Worm (Caenorhabditis elegans) whole organism, L2 larva: ENCODE measurements around the gene vgln-1.
A peak's percentile ranks its signal among the peaks of the same experiment; 100 is the strongest.

ENCODE experiments used
- C34F6.9 ChIP-seq: fragments of 150-350 bp; optimal IDR thresholded peaks from 2 replicates; lab custom pipeline; 2014; ENCODE audit warnings: missing biosample characterization, missing genetic modification characterization
- F13H6.1 ChIP-seq: sonication (generic microtip); optimal IDR thresholded peaks from 2 replicates; lab custom pipeline; 2016; ENCODE audit warnings: missing genetic modification characterization, missing compliant biosample characterization
- R02D3.7 ChIP-seq: fragments of 150-350 bp; optimal IDR thresholded peaks from 2 replicates; lab custom pipeline; 2014; ENCODE audit warnings: missing biosample characterization, missing genetic modification characterization
- Y55F3AM.14 ChIP-seq: fragments of 200-800 bp; sonication (Bioruptor generic); optimal IDR thresholded peaks from 2 replicates; lab custom pipeline; 2018; ENCODE audit warnings: mild to moderate bottlenecking, missing genetic modification characterization, missing compliant biosample characterization
- ZK546.5 ChIP-seq: sonication (generic microtip); optimal IDR thresholded peaks from 2 replicates; lab custom pipeline; 2017; ENCODE audit warnings: missing biosample characterization, missing genetic modification characterization
- alr-1 ChIP-seq: fragments of 150-350 bp; optimal IDR thresholded peaks from 2 replicates; lab custom pipeline; 2014; ENCODE audit warnings: missing biosample characterization, missing genetic modification characterization
- aly-2 ChIP-seq: fragments of 150-350 bp; optimal IDR thresholded peaks from 2 replicates; lab custom pipeline; 2014; ENCODE audit warnings: missing biosample characterization, missing genetic modification characterization
- ama-1 ChIP-seq: fragments of 150-350 bp; optimal IDR thresholded peaks from 2 replicates; lab custom pipeline; 2018; ENCODE audit warnings: inconsistent platforms
- blmp-1 ChIP-seq: sonication (generic microtip); optimal IDR thresholded peaks from 2 replicates; lab custom pipeline; 2017; ENCODE audit warnings: missing genetic modification characterization, mild to moderate bottlenecking, missing compliant biosample characterization, antibody characterized with exemption, moderate library complexity; ENCODE audit not compliant: insufficient read depth
- ceh-16 ChIP-seq: fragments of 150-350 bp; optimal IDR thresholded peaks from 2 replicates; lab custom pipeline; 2014; ENCODE audit warnings: missing biosample characterization, missing genetic modification characterization
- ceh-82 ChIP-seq: fragments of 150-350 bp; optimal IDR thresholded peaks from 2 replicates; lab custom pipeline; 2014; ENCODE audit warnings: missing biosample characterization, missing genetic modification characterization
- crh-2 ChIP-seq: sonication (generic microtip); optimal IDR thresholded peaks from 2 replicates; lab custom pipeline; 2017; ENCODE audit warnings: missing biosample characterization, missing genetic modification characterization
- dmd-4 ChIP-seq: sonication (generic microtip); optimal IDR thresholded peaks from 2 replicates; lab custom pipeline; 2017; ENCODE audit warnings: missing biosample characterization, missing genetic modification characterization
- egl-27 ChIP-seq: sonication (generic microtip); optimal IDR thresholded peaks from 3 replicates; lab custom pipeline; 2017; ENCODE audit warnings: missing biosample characterization, missing genetic modification reagents, missing genetic modification characterization
- elt-1 ChIP-seq: fragments of 150-350 bp; optimal IDR thresholded peaks from 2 replicates; lab custom pipeline; 2014; ENCODE audit warnings: missing biosample characterization, missing genetic modification characterization
- elt-3 ChIP-seq: sonication (generic microtip); optimal IDR thresholded peaks from 2 replicates; lab custom pipeline; 2017; ENCODE audit warnings: missing biosample characterization, missing genetic modification characterization
- fos-1 ChIP-seq: fragments of 150-350 bp; optimal IDR thresholded peaks from 2 replicates; lab custom pipeline; 2014; ENCODE audit warnings: missing biosample characterization, missing genetic modification characterization
- gmeb-1 ChIP-seq: fragments of 150-350 bp; optimal IDR thresholded peaks from 2 replicates; lab custom pipeline; 2014; ENCODE audit warnings: missing biosample characterization, missing genetic modification characterization
- lin-11 ChIP-seq: fragments of 150-350 bp; sonication (generic microtip); optimal IDR thresholded peaks from 2 replicates; lab custom pipeline; 2014; ENCODE audit warnings: missing biosample characterization, missing genetic modification characterization, inconsistent platforms, mixed read lengths
- lin-13 ChIP-seq: fragments of 150-350 bp; optimal IDR thresholded peaks from 2 replicates; lab custom pipeline; 2014; ENCODE audit warnings: missing biosample characterization, missing genetic modification reagents, missing genetic modification characterization
- lin-39 ChIP-seq: fragments of 150-350 bp; optimal IDR thresholded peaks from 2 replicates; lab custom pipeline; 2014; ENCODE audit warnings: missing biosample characterization, missing genetic modification reagents, missing genetic modification characterization
- lsy-2 ChIP-seq, 2 experiments: fragments of 150-350 bp in 1 of 2; sonication (generic microtip) in 1 of 2; optimal IDR thresholded peaks; 2 replicates each; lab custom pipeline; 2014 to 2017; ENCODE audit warnings: missing biosample characterization in 2 of 2, missing genetic modification characterization in 2 of 2
- mab-5 ChIP-seq: fragments of 150-350 bp; optimal IDR thresholded peaks from 2 replicates; lab custom pipeline; 2014; ENCODE audit warnings: missing biosample characterization, missing genetic modification characterization
- mbf-1 ChIP-seq: sonication (generic microtip); optimal IDR thresholded peaks from 2 replicates; lab custom pipeline; 2017; ENCODE audit warnings: missing biosample characterization, missing genetic modification characterization
- mdl-1 ChIP-seq, 2 experiments: fragments of 150-350 bp in 1 of 2; sonication (generic microtip) in 1 of 2; optimal IDR thresholded peaks; 2 replicates each; lab custom pipeline; 2017; ENCODE audit warnings: missing biosample characterization in 2 of 2, missing genetic modification characterization in 2 of 2
- nhr-10 ChIP-seq: sonication (generic microtip); optimal IDR thresholded peaks from 2 replicates; lab custom pipeline; 2017; ENCODE audit warnings: missing biosample characterization, missing genetic modification characterization
- nhr-11 ChIP-seq: fragments of 150-350 bp; optimal IDR thresholded peaks from 2 replicates; lab custom pipeline; 2014; ENCODE audit warnings: missing biosample characterization, missing genetic modification characterization
- nhr-12 ChIP-seq: fragments of 150-350 bp; optimal IDR thresholded peaks from 2 replicates; lab custom pipeline; 2014; ENCODE audit warnings: missing biosample characterization, missing genetic modification characterization
- nhr-129 ChIP-seq: fragments of 150-350 bp; optimal IDR thresholded peaks from 2 replicates; lab custom pipeline; 2014; ENCODE audit warnings: missing biosample characterization, missing genetic modification characterization
- nhr-21 ChIP-seq: fragments of 150-350 bp; optimal IDR thresholded peaks from 2 replicates; lab custom pipeline; 2014; ENCODE audit warnings: missing biosample characterization, missing genetic modification characterization
- nhr-23 ChIP-seq: fragments of 150-350 bp; optimal IDR thresholded peaks from 2 replicates; lab custom pipeline; 2014; ENCODE audit warnings: missing biosample characterization, missing genetic modification reagents, missing genetic modification characterization
- nhr-237 ChIP-seq: fragments of 150-350 bp; optimal IDR thresholded peaks from 2 replicates; lab custom pipeline; 2014; ENCODE audit warnings: missing biosample characterization, missing genetic modification characterization
- nhr-25 ChIP-seq: fragments of 150-350 bp; sonication (generic microtip); optimal IDR thresholded peaks from 3 replicates; lab custom pipeline; 2014; ENCODE audit warnings: missing biosample characterization, missing genetic modification characterization
- nhr-6 ChIP-seq: fragments of 150-350 bp; optimal IDR thresholded peaks from 2 replicates; lab custom pipeline; 2014; ENCODE audit warnings: missing biosample characterization, missing genetic modification characterization
- nhr-77 ChIP-seq: fragments of 150-350 bp; optimal IDR thresholded peaks from 2 replicates; lab custom pipeline; 2014; ENCODE audit warnings: missing biosample characterization, missing genetic modification characterization
- peb-1 ChIP-seq: fragments of 150-350 bp; optimal IDR thresholded peaks from 2 replicates; lab custom pipeline; 2014; ENCODE audit warnings: missing biosample characterization, missing genetic modification characterization
- sem-4 ChIP-seq: fragments of 150-350 bp; optimal IDR thresholded peaks from 2 replicates; lab custom pipeline; 2014; ENCODE audit warnings: missing biosample characterization, missing genetic modification reagents, missing genetic modification characterization
- skn-1 ChIP-seq: sonication (generic microtip); optimal IDR thresholded peaks from 2 replicates; lab custom pipeline; 2017; ENCODE audit warnings: missing biosample characterization, missing genetic modification characterization
- sma-3 ChIP-seq: sonication (generic microtip); optimal IDR thresholded peaks from 2 replicates; lab custom pipeline; 2016; ENCODE audit warnings: missing genetic modification reagents, missing genetic modification characterization, missing compliant biosample characterization
- sma-9 ChIP-seq, 2 experiments: fragments of 150-350 bp in 1 of 2; sonication (generic microtip) in 1 of 2; optimal IDR thresholded peaks; 2 replicates each; lab custom pipeline; 2014 to 2016; ENCODE audit warnings: missing genetic modification characterization in 2 of 2, mild to moderate bottlenecking in 1 of 2, missing biosample characterization in 1 of 2, missing compliant biosample characterization in 1 of 2, missing genetic modification reagents in 1 of 2, moderate library complexity in 1 of 2
- snpc-4 ChIP-seq: fragments of 150-350 bp; optimal IDR thresholded peaks from 2 replicates; lab custom pipeline; 2014; ENCODE audit warnings: missing biosample characterization, missing genetic modification characterization
- unc-39 ChIP-seq: fragments of 150-350 bp; optimal IDR thresholded peaks from 2 replicates; lab custom pipeline; 2014; ENCODE audit warnings: missing biosample characterization, missing genetic modification characterization
- unc-55 ChIP-seq: fragments of 150-350 bp; sonication (generic microtip); optimal IDR thresholded peaks from 3 replicates; lab custom pipeline; 2014; ENCODE audit warnings: missing biosample characterization, missing genetic modification reagents, missing genetic modification characterization
- unc-62 ChIP-seq: fragments of 150-350 bp; optimal IDR thresholded peaks from 2 replicates; lab custom pipeline; 2014; ENCODE audit warnings: missing biosample characterization, missing genetic modification reagents, missing genetic modification characterization
- zag-1 ChIP-seq: fragments of 150-350 bp; optimal IDR thresholded peaks from 2 replicates; lab custom pipeline; 2014; ENCODE audit warnings: missing biosample characterization, missing genetic modification characterization
- ztf-1 ChIP-seq: fragments of 200-800 bp; sonication (Bioruptor generic); conservative IDR thresholded peaks from 2 replicates; pipeline ENCODE4 v1.3.6; 2022; ENCODE audit warnings: missing genetic modification characterization, missing compliant biosample characterization
- ztf-11 ChIP-seq: sonication (generic microtip); optimal IDR thresholded peaks from 2 replicates; lab custom pipeline; 2017; ENCODE audit warnings: missing biosample characterization, missing genetic modification characterization
- ztf-4 ChIP-seq: fragments of 150-350 bp; optimal IDR thresholded peaks from 2 replicates; lab custom pipeline; 2014; ENCODE audit warnings: missing biosample characterization, missing genetic modification characterization

The vgln-1 gene

ce11 chrII:9891031-9891689 lies at the start of gene vgln-1:
TSS of gene vgln-1 (minus strand) at chrII:9891081.
- TF ChIP-seq nhr-25 (peak; percentile 39), zag-1 (tag; lab: Kevin White, UChicago) (no peak), lsy-2 (tag; optimal IDR thresholded peaks at IDR 0.05; lab: Kevin White, UChicago) (peak in 1 of 2 experiments; percentile 26), nhr-77 (no peak), crh-2 (tag; lab: Kevin White, UChicago) (peak; percentile 41), unc-62 (GFP tag; lab: Kevin White, UChicago) (no peak), nhr-129 (tag; lab: Kevin White, UChicago) (peak; percentile 49), lin-39 (tag; lab: Kevin White, UChicago) (no peak), dmd-4 (no peak)

DNA sequence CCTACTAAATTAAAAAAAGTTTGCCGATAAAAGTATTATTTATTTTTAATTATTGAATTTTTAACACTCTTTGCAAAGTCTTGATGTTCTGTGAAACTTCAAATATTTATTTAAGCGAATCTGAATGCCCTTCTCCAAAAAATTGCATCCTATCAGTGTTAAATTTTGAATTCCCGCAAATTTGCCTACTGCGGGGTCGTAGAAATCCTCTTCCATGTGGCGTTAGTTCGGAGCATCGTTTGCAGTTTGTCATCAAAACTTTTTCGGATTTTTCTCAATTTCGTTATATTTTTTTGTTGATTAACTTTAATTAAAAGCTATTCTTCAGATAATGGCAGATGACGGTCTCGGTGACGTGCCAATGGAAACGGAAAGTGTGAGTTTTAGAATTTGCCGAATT lies 49.5 kb upstream of the vgln-1 start, which contains the start of gene ufd-3:
TSS of gene ufd-3 (plus strand) at position 324 of the 400 bp plus-strand sequence.
- TF ChIP-seq peb-1 (no peak), nhr-23 (tag; lab: Kevin White, UChicago) (no peak), ztf-4 (tag; lab: Kevin White, UChicago) (peak; percentile 66), ztf-11 (tag; lab: Kevin White, UChicago) (no peak), mbf-1 (tag; lab: Kevin White, UChicago) (no peak), lsy-2 (tag; optimal IDR thresholded peaks at IDR 0.05; lab: Kevin White, UChicago) (peak; percentile 73 to 93), nhr-10 (tag; lab: Kevin White, UChicago) (no peak), ceh-82 (tag; lab: Kevin White, UChicago) (no peak), lin-13 (GFP tag; lab: Kevin White, UChicago) (peak; percentile 83), nhr-6 (tag; lab: Kevin White, UChicago) (peak; percentile 82), C34F6.9 (tag; lab: Kevin White, UChicago) (peak; percentile 95), Y55F3AM.14 (no peak), ztf-1 (no peak), F13H6.1 (tag; lab: Kevin White, UChicago) (peak; percentile 84), nhr-12 (tag; lab: Kevin White, UChicago) (no peak), aly-2 (no peak), mdl-1 (tag; optimal IDR thresholded peaks at IDR 0.05; lab: Kevin White, UChicago) (peak in 1 of 2 experiments; percentile 6), skn-1 (tag; lab: Kevin White, UChicago) (peak; percentile 56), gmeb-1 (tag; lab: Kevin White, UChicago) (peak; percentile 97), snpc-4 (tag; lab: Kevin White, UChicago) (peak; percentile 66), nhr-25 (peak; percentile 82), zag-1 (tag; lab: Kevin White, UChicago) (peak; percentile 60), ZK546.5 (tag; lab: Kevin White, UChicago) (no peak), crh-2 (tag; lab: Kevin White, UChicago) (peak; percentile 90), sma-9 (GFP tag; optimal IDR thresholded peaks at IDR 0.05; lab: Kevin White, UChicago) (peak; percentile 91), sma-9 (tag; optimal IDR thresholded peaks at IDR 0.05; lab: Kevin White, UChicago) (no peak), egl-27 (tag; lab: Kevin White, UChicago) (peak; percentile 72), nhr-237 (no peak), unc-62 (GFP tag; lab: Kevin White, UChicago) (no peak), sma-3 (GFP tag; lab: Kevin White, UChicago) (peak; percentile 88), R02D3.7 (tag; lab: Kevin White, UChicago) (peak; percentile 47), nhr-77 (no peak), sem-4 (tag; lab: Kevin White, UChicago) (peak; percentile 74), lin-39 (tag; lab: Kevin White, UChicago) (no peak), fos-1 (tag; lab: Kevin White, UChicago) (peak; percentile 77), ceh-16 (tag; lab: Kevin White, UChicago) (no peak), nhr-11 (tag; lab: Kevin White, UChicago) (peak; percentile 16), elt-3 (tag; lab: Kevin White, UChicago) (no peak), dmd-4 (no peak), nhr-129 (tag; lab: Kevin White, UChicago) (peak; percentile 77), mab-5 (tag; lab: Kevin White, UChicago) (peak; percentile 63), unc-55 (peak; percentile 88), lin-11 (peak; percentile 65), ama-1 (lab: Kevin White, UChicago) (peak; percentile 24), alr-1 (tag; lab: Kevin White, UChicago) (no peak), unc-39 (no peak), nhr-21 (peak; percentile 68), elt-1 (no peak), blmp-1 (peak; percentile 18)
